Worm (Caenorhabditis elegans): ENCODE data around the gene prdm-14.

- TF ChIP-seq sem-4 (tag; optimal IDR thresholded peaks at IDR 0.05) (no peak), sma-3 (GFP tag; optimal IDR thresholded peaks at IDR 0.05) (no peak), mbf-1 (tag; optimal IDR thresholded peaks at IDR 0.05) (no peak), skn-1 (tag; optimal IDR thresholded peaks at IDR 0.05) (no peak), crh-2 (tag; optimal IDR thresholded peaks at IDR 0.05) (no peak), nhr-25 (tag; optimal IDR thresholded peaks at IDR 0.05) (no peak), nhr-11 (tag; optimal IDR thresholded peaks at IDR 0.05) (no peak), ceh-82 (tag; optimal IDR thresholded peaks at IDR 0.05) (no peak), nhr-237 (tag; optimal IDR thresholded peaks at IDR 0.05) (no peak), snpc-4 (tag; optimal IDR thresholded peaks at IDR 0.05) (no peak), blmp-1 (tag; optimal IDR thresholded peaks at IDR 0.05; ENCODE audit: insufficient read depth) (no peak)
These were observed 16.5 kb downstream of the prdm-14 start, which contains the start of gene F47E1.4 for ce11 chrX:9062523-9062922.

Measured in whole organism, L2 larva.